Worm (Caenorhabditis elegans): ENCODE measurements around the gene srj-9.

DNA sequence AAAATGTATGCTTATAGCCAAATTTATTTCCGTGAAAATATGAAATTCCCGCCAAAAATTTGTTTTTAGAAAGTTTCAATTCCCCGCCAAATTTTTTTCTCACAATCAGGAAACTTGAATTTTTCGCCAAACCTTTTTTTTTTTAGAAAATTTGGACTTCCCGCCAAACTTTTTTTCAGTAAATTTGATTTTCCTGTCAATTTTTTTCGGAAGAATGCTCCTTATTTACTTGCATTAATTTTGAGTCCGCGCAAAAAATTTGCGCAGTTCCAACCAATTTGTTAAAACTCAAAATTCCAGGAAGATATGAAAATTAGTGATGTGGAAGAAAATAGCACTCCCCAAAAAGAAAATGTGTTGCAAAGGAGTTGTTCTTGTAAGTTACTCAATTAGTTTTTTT, 28.2 kb downstream of the srj-9 start, which contains the start of gene slc-28.2:
- TF ChIP-seq ceh-34 (tag; optimal IDR thresholded peaks at IDR 0.05), result no peak
- no peak for TF ChIP-seq syd-9 (tag; optimal IDR thresholded peaks at IDR 0.05)
- no peak for TF ChIP-seq nhr-11 (tag; optimal IDR thresholded peaks at IDR 0.05)
- no peak for TF ChIP-seq tbx-2 (tag; optimal IDR thresholded peaks at IDR 0.05)
- no peak for TF ChIP-seq ceh-31 (tag; optimal IDR thresholded peaks at IDR 0.05)
- no peak for TF ChIP-seq F13H6.1 (tag; optimal IDR thresholded peaks at IDR 0.05)
- no peak for TF ChIP-seq pha-4 (tag; optimal IDR thresholded peaks at IDR 0.05)
- no peak for TF ChIP-seq hlh-6 (tag; optimal IDR thresholded peaks at IDR 0.05)
- TF ChIP-seq eyg-1 (tag; optimal IDR thresholded peaks at IDR 0.05), result no peak
- no peak for TF ChIP-seq ama-1 (optimal IDR thresholded peaks at IDR 0.05)
- TF ChIP-seq fkh-10 (GFP tag; optimal IDR thresholded peaks at IDR 0.05), result no peak
- no peak for TF ChIP-seq sox-4 (tag; optimal IDR thresholded peaks at IDR 0.05)
- TF ChIP-seq pqm-1 (tag; optimal IDR thresholded peaks at IDR 0.05), result no peak
- TF ChIP-seq unc-86 (tag; optimal IDR thresholded peaks at IDR 0.05), result no peak
